Fruit fly (Drosophila melanogaster): ENCODE data around the gene BI-1.
A peak's percentile ranks its signal among the peaks of the same experiment; 100 is the strongest.

BI-1 gene

dm6 chr3L:8296941-8297340 lies 11.8 kb downstream of the BI-1 start, which contains the start of gene Rab19 (continued):
- TF ChIP-seq CG12391 (tag; optimal IDR thresholded peaks at IDR 0.05) = peak; percentile 3
- peak; percentile 93 for TF ChIP-seq CG14710 (tag; optimal IDR thresholded peaks at IDR 0.05)
- TF ChIP-seq zen2 (GFP tag; IDR thresholded peaks at IDR 0.05; ENCODE audit: partially characterized antibody) = peak; percentile 91
- no peak for TF ChIP-seq CG16863 (GFP tag; optimal IDR thresholded peaks at IDR 0.05)
- no peak for TF ChIP-seq MTF-1 (GFP tag; optimal IDR thresholded peaks at IDR 0.05; ENCODE audit: borderline replicate concordance)
- peak; percentile 61 for TF ChIP-seq trem (tag; optimal IDR thresholded peaks at IDR 0.05)
- peak; percentile 86 for TF ChIP-seq BEAF-32 (GFP tag; optimal IDR thresholded peaks at IDR 0.05)
- peak in 1 of 2 experiments; percentile 18 for TF ChIP-seq tll (GFP tag; optimal IDR thresholded peaks at IDR 0.05)
- peak; percentile 15 for TF ChIP-seq CG4617 (GFP tag; optimal IDR thresholded peaks at IDR 0.05; ENCODE audit: borderline replicate concordance)
- TF ChIP-seq gsb-n (tag; optimal IDR thresholded peaks at IDR 0.05) = peak; percentile 77
- peak; percentile 9 for TF ChIP-seq CG12659 (GFP tag; optimal IDR thresholded peaks at IDR 0.05)
- no peak for TF ChIP-seq tap (tag; optimal IDR thresholded peaks at IDR 0.05)
- peak; percentile 25 for TF ChIP-seq phol (tag; optimal IDR thresholded peaks at IDR 0.05)
- TF ChIP-seq CG15601 (tag; optimal IDR thresholded peaks at IDR 0.05) = peak; percentile 48
- no peak for TF ChIP-seq pfk (GFP tag; optimal IDR thresholded peaks at IDR 0.05)
- no peak for TF ChIP-seq pum (GFP tag; optimal IDR thresholded peaks at IDR 0.05)
- peak; percentile 29 for TF ChIP-seq sens (GFP tag)
- TF ChIP-seq Dll (GFP tag; IDR thresholded peaks at IDR 0.05; ENCODE audit: partially characterized antibody) = peak; percentile 98
- no peak for TF ChIP-seq prd (optimal IDR thresholded peaks at IDR 0.05)
- TF ChIP-seq prd (GFP tag; IDR thresholded peaks at IDR 0.05) = no peak
- TF ChIP-seq abd-A (tag; optimal IDR thresholded peaks at IDR 0.05) = peak; percentile 5
- TF ChIP-seq crp (GFP tag; optimal IDR thresholded peaks at IDR 0.05) = peak; percentile 24 to 89
- no peak for TF ChIP-seq H15 (GFP tag; IDR thresholded peaks at IDR 0.05)
- TF ChIP-seq ci (GFP tag; IDR thresholded peaks at IDR 0.05) = no peak
- peak; percentile 72; the same call in 2 of the 3 replicates for TF ChIP-seq Opbp (GFP tag; IDR thresholded peaks at IDR 0.05; ENCODE audit: partially characterized antibody)
- TF ChIP-seq hbn (GFP tag; IDR thresholded peaks at IDR 0.05; ENCODE audit: partially characterized antibody) = peak; percentile 87
- TF ChIP-seq vnd (GFP tag; IDR thresholded peaks at IDR 0.05; ENCODE audit: partially characterized antibody) = peak; percentile 85
- TF ChIP-seq hb (GFP tag; IDR thresholded peaks at IDR 0.05; ENCODE audit: partially characterized antibody) = peak; percentile 83
- no peak for TF ChIP-seq Ada2b (GFP tag; IDR thresholded peaks at IDR 0.05)
- TF ChIP-seq BtbVII (GFP tag; optimal IDR thresholded peaks at IDR 0.05) = no peak
- TF ChIP-seq bigmax (GFP tag; optimal IDR thresholded peaks at IDR 0.05) = no peak
- peak; percentile 69 for TF ChIP-seq Med (GFP tag)
- no peak for TF ChIP-seq odd (GFP tag; optimal IDR thresholded peaks at IDR 0.05)
- TF ChIP-seq oc (tag; optimal IDR thresholded peaks at IDR 0.05) = no peak
- no peak for TF ChIP-seq dpn (GFP tag; optimal IDR thresholded peaks at IDR 0.05)
- peak; percentile 12 for TF ChIP-seq Vsx1 (GFP tag; optimal IDR thresholded peaks at IDR 0.05)
- TF ChIP-seq unc-4 (GFP tag; IDR thresholded peaks at IDR 0.05; ENCODE audit: partially characterized antibody) = peak; percentile 94
- peak; percentile 19 for TF ChIP-seq nmo (GFP tag; optimal IDR thresholded peaks at IDR 0.05)
- TF ChIP-seq CG5953 (GFP tag; IDR thresholded peaks at IDR 0.05) = no peak
- TF ChIP-seq jumu (GFP tag; optimal IDR thresholded peaks at IDR 0.05) = no peak
- TF ChIP-seq MESR4 (GFP tag; optimal IDR thresholded peaks at IDR 0.05) = peak; percentile 72
- peak; percentile 97 for TF ChIP-seq sna (GFP tag; IDR thresholded peaks at IDR 0.05; ENCODE audit: partially characterized antibody)
- peak; percentile 85 for TF ChIP-seq Blimp-1 (GFP tag; optimal IDR thresholded peaks at IDR 0.05)
- TF ChIP-seq Dfd (GFP tag; optimal IDR thresholded peaks at IDR 0.05) = no peak
- TF ChIP-seq knrl (GFP tag; IDR thresholded peaks at IDR 0.05; ENCODE audit: partially characterized antibody) = peak; percentile 87
- peak; percentile 94 for TF ChIP-seq Scr (GFP tag; IDR thresholded peaks at IDR 0.05; ENCODE audit: partially characterized antibody)
- peak; percentile 25; the same call in 1 of the 2 replicates for TF ChIP-seq CG42726 (GFP tag; IDR thresholded peaks at IDR 0.05; ENCODE audit: partially characterized antibody)
- peak; percentile 71 for TF ChIP-seq Sry-δ (GFP tag; optimal IDR thresholded peaks at IDR 0.05)
